Worm (Caenorhabditis elegans) whole organism, L4/young adult: ENCODE data around the gene F20D12.7.
"Not testable (repeated sequence)": the region's sequence is repeated elsewhere in the genome, so short reads cannot be mapped to it uniquely, and the experiment has no call there.

Experiments used
- W03F9.2 ChIP-seq: fragments of 150-350 bp; optimal IDR thresholded peaks from 2 replicates; lab custom pipeline; 2014; ENCODE audit warnings: missing biosample characterization, missing genetic modification characterization
- dao-5 ChIP-seq: sonication (generic microtip); optimal IDR thresholded peaks from 2 replicates; lab custom pipeline; 2016; ENCODE audit warnings: missing genotype, missing genetic modification characterization, moderate library complexity, missing compliant biosample characterization
- him-1 ChIP-seq: sonication (generic microtip); optimal IDR thresholded peaks from 2 replicates; lab custom pipeline; 2016; ENCODE audit warnings: missing genotype, missing genetic modification reagents, missing genetic modification characterization, missing compliant biosample characterization

The F20D12.7 gene

DNA sequence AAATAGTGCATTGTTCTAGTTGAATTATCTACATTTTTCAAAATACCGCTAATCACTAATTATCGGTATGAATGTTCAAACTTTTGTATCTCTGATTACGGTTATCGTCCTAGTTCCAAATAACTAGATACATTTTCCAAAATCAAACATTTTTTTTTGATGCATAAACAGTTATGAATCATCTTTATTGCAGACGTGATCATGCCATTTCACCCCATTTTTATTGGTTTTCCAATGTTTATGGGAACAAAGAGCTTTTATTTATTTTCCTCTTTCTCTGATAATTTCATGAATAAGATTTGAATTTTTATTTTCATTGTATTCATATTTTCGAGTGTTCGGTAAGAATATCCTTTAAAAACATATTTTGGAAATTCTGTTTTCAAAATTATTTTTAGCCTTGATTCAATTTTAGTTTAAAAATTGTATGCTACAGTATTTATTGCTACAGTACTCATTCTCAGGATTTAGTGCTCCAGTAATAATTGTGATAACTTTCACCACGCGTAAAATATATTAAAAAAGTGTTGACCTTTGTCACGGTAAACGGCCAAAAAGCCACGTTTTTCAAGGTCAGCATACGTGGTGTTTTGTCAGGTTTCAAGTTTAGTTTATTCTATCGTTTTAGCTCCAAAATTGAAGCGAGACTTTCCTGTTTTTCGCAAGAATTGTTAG lies 18.0 kb upstream of the F20D12.7 start, which contains the start of gene csr-1:
csr-1 (plus strand) TSS at position 625 of the 675 bp plus-strand sequence.
- no peak for TF ChIP-seq W03F9.2 (tag; lab: Kevin White, UChicago)
- TF ChIP-seq dao-5 (tag; lab: Kevin White, UChicago): no peak
- TF ChIP-seq him-1 (tag; lab: Kevin White, UChicago): no peak

DNA sequence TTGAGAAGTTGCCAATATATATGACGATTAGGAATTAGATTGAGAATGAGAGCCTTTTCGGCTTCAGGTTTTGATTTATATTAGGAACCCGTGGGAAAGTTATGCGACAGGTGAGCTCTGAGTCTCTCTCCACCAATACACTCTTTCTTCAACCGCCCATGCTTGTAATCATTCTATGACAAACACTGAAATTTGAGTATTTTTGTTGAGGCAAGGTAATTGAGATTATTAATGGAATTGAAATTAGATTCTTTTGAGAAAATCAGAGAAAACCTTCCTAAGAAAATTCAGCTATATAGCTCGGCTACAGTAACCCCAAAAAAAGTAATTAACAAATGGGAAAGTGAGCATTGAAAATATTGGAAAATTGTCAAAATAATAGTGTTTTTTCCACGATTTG lies 17.1 kb upstream of the F20D12.7 start, which contains the start of gene ceh-19:
ceh-19 (minus strand) TSS at position 101 of the 400 bp plus-strand sequence.
- TF ChIP-seq W03F9.2 (tag; lab: Kevin White, UChicago): no peak
- no peak for TF ChIP-seq dao-5 (tag; lab: Kevin White, UChicago)
- TF ChIP-seq him-1 (tag; lab: Kevin White, UChicago): no peak

DNA sequence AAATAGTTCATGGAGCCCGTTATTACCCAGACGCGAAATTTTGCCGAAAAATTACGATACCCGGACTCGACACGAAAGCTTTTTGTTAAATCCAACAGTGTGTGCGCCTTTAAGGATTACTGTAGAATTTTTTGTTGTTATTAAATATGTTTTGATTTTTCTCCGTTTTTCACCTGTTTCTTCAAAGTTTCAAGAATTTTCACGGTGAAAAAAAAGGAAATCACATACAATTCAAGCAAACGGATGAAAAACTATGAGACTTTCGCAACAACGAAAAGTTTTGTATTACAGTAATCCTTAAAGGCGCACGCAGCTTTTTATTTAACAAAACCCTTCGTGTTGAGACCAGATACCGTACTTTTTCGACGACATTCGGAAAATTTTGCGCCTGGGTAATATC lies 15.3 kb upstream of the F20D12.7 start:
- TF ChIP-seq him-1 (tag; lab: Kevin White, UChicago): no peak
- no peak for TF ChIP-seq W03F9.2 (tag; lab: Kevin White, UChicago)

DNA sequence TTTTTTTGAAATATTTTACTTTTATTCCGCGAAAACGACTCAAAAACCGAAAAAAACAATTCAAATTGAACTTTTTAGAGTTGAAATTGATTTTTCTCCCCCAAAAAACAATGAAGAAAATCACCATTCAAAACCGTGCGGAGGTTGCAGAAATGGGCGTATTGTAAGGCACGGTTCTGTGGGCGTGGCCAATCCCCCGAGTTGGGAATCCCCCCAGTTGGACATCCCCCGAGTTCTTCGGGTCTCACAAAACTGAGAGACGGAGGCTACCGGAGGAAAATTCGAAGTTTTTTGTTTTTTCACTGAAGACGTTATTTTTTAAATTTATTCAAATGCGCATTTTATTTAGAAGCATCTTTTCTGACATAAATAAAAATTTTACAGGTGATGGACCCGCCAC lies 9.6 kb upstream of the F20D12.7 start, which contains the start of gene mcm-3AP:
mcm-3AP (plus strand) TSS at position 383 of the 400 bp plus-strand sequence.
- not testable (repeated sequence) for TF ChIP-seq W03F9.2, dao-5, him-1 (tag; lab: Kevin White, UChicago)

DNA sequence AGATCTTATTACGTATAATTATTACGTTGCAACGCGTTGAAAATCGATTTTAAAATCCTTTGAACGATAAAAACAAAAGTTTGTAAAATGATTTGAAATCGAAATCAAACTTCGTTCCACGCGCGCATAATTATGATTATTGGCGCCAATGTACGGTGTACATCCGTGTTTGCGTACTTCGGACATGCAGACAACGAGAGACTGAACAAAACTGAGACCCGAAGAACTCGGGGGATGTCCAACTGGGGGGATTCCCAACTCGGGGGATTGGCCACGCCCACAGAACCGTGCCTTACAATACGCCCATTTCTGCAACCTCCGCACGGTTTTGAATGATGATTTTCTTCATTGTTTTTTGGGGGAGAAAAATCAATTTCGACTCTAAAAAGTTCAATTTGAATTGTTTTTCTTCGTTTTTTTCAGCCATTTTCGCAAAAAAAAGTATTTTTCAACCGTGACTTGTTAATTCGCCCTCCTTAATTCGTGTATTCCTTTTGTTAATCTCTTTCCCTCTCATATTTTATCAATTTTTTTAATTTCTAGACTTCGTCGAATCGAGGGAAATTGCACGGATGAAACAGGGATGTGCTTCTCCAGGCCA lies 8.3 kb upstream of the F20D12.7 start, which contains the start of gene F20D12.12:
F20D12.12 (plus strand) TSS at position 542 of the 601 bp plus-strand sequence.
- TF ChIP-seq W03F9.2 (tag; lab: Kevin White, UChicago): peak; percentile 46

DNA sequence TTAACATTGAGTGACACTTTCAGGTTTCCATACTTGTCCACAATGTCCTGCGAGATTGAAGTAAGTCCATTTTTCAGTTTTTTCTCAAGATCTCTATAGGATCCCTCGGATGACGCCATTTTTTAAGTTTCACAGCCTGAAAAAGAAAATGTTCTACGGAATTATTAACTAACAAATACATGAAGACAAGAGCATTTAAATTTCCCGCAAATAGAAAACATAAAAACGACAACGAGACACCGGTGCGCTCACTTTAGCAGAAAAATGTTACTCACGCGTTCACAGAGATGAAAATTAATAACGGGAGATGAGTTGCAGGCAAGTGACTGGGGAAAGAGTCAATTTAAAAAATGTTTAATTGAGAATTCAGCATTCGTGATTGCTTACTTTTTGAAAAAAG lies 7.7 kb upstream of the F20D12.7 start, which contains the start of gene czw-1:
czw-1 (minus strand) TSS at position 369 of the 400 bp plus-strand sequence.
- TF ChIP-seq dao-5 (tag; lab: Kevin White, UChicago) (no peak), W03F9.2 (tag; lab: Kevin White, UChicago) (no peak), him-1 (tag; lab: Kevin White, UChicago) (no peak)

DNA sequence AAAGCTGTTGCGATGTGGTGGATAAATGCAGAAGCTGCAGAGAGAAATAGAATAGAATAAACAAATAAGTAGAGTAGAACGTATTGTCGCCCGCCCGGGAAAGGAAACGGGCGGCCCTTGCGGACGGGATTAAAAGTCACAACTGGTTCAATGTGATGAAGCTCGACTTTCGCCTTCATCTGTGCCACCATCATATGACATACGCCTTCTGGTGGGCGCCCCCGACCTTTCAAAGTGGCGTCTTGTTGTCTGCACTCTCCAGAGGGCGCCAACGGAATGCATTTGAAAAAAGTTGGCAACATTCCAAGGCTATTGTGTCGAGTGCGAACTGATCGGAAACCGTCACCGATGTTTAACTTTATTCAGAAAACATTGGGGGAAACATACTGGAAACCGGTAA lies 4.5 kb upstream of the F20D12.7 start:
- TF ChIP-seq dao-5 (tag; lab: Kevin White, UChicago) (no peak), W03F9.2 (tag; lab: Kevin White, UChicago) (no peak), him-1 (tag; lab: Kevin White, UChicago) (no peak)

DNA sequence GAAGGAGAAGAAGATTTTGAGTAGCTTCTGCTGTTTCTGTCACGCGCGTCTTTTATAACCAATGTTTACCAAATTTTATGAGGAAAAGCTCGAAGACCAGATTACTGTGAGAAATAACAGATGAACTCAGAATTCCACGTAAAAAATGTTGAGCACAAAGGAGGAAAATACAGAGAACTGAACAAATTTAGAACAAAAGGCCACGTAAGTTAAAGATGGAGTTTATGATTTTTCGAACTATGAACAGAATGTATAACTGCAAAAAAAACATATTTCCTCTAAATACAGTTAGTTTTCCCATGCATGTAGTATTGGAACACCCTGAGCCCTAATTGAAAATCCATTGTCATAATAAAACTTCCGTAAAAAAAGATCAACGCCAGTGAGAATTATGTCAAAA lies 2.2 kb upstream of the F20D12.7 start, which contains the start of gene exc-9:
exc-9 (minus strand) TSS at position 101 of the 400 bp plus-strand sequence.
- TF ChIP-seq dao-5 (tag; lab: Kevin White, UChicago) (no peak), W03F9.2 (tag; lab: Kevin White, UChicago) (no peak), him-1 (tag; lab: Kevin White, UChicago) (no peak)

DNA sequence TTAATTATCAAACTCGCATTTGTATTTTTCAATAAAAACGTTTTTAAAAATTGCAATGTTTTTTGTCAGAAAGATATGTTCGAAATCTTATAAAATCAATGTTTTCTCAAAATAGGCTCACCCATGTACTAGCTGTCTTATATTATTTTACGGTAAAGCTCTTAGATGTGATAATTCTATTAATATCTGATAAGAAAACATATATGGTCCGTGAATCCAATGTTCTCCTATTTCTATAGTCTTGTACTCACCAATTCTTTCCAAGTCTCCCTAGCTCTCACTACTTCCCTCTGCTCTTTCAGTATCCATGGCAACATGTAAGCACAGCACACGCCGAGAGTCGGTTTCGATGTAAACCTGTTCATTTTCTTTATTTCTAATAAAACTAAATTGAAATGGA lies 5.0 kb downstream of the F20D12.7 start, which contains the start of gene bbs-2:
bbs-2 (plus strand) TSS at position 301 of the 400 bp plus-strand sequence.
- TF ChIP-seq W03F9.2 (tag; lab: Kevin White, UChicago) (no peak), dao-5 (tag; lab: Kevin White, UChicago) (no peak), him-1 (tag; lab: Kevin White, UChicago) (no peak)

DNA sequence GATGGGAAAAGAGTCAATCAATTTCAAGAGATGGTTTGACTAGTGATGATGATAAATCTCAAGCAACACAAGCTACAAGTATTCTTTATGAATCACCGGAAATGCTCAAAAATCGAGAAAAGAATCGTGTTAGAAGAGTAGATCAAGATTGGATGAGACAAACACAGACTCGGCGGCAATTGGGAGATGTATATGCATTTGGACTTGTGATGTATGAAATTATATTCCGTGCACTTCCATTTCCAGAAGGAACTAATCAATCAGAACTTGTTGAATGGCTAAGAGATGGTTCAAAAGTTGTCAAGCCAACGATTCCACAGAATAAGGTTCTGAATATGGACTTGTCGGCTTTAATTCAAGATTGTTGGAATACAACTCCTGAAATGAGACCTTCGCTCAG lies 6.9 kb downstream of the F20D12.7 start:
- TF ChIP-seq W03F9.2 (tag; lab: Kevin White, UChicago) (no peak), him-1 (tag; lab: Kevin White, UChicago) (no peak), dao-5 (tag; lab: Kevin White, UChicago) (no peak)

DNA sequence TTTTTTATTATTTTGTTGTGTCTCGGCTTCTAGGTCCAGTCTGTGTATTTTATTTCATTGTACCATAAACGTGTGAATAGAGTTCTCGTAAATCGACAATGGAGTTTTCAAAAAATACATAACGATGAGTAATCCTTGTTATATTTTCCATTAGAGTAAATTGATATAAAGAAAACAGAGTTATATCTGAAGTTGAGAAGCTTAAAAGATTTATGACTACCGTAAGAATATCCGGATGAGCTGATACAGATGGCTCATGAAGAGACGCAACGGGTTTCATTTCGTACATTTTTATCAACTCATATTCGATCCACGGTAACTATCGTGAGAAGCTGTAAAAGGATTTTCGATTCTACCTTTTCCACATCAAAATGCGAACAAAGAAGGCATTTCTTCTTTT lies 10.9 kb downstream of the F20D12.7 start, which contains the start of gene gcy-8:
gcy-8 (plus strand) TSS at position 301 of the 400 bp plus-strand sequence.
- TF ChIP-seq W03F9.2 (tag; lab: Kevin White, UChicago) (no peak), him-1 (tag; lab: Kevin White, UChicago) (no peak), dao-5 (tag; lab: Kevin White, UChicago) (no peak)

DNA sequence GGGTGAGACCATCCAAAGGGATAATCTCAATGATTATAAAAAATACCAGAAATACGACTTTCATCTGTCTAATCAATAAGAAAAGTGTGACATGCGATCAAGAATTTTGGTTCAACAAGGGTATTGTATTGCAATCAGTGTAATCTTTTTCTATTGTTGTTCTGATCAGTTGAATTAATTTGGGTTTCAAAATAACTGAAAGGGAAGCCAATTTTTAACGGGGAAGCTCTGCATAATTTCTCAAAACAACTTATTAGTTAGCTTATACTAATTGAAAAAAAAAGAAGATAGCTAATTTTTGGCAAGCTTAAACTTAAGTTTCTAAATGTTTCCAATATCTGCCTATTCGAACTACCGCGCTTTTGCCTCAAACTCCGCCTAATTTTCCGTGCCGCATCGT lies 11.5 kb downstream of the F20D12.7 start, which contains the start of gene C49H3.12:
C49H3.12 (minus strand) TSS at position 101 of the 400 bp plus-strand sequence.
- TF ChIP-seq him-1 (tag; lab: Kevin White, UChicago): no peak
- no peak for TF ChIP-seq W03F9.2 (tag; lab: Kevin White, UChicago)
- TF ChIP-seq dao-5 (tag; lab: Kevin White, UChicago): no peak
